Fruit fly (Drosophila melanogaster): ENCODE results near the gene Acox3.

DNA sequence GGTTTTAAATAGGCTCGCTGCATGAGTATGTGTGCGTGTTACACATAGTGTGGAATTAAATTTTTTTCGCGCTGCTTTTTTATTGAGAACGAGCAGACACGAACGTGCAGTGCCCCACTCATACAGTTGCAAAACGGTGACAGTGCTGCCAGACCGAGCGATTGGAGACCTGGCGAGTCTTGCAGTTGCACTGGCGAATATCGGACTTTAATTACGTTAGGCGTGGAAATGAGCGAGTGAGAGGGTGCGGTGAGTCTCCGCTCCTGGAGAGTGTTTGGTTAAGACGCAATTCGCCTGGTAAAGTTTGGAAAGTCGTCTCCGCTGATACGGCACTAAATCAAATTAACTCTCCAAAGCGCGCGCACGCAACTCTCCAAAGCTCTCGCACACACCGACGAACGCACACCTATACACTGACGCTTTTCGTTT lies 33.1 kb upstream of the Acox3 start:
- TF ChIP-seq CG7045 (GFP tag; optimal IDR thresholded peaks at IDR 0.05) (no peak), CG12768 (GFP tag; optimal IDR thresholded peaks at IDR 0.05) (no peak), CG11617 (GFP tag; optimal IDR thresholded peaks at IDR 0.05) (peak; percentile 5), Hr96 (GFP tag; optimal IDR thresholded peaks at IDR 0.05) (no peak)
